Worm (Caenorhabditis elegans) whole organism, young adult: ENCODE results near the gene end-1.
A peak's percentile ranks its signal among the peaks of the same experiment; 100 is the strongest.

Experiments
- C17E4.6 ChIP-seq: fragments of 200-800 bp; sonication (Bioruptor generic); IDR thresholded peaks from 2 replicates; pipeline ENCODE4 v1.3.6; 2022; ENCODE audit warnings: missing genetic modification reagents, missing genetic modification characterization, missing compliant biosample characterization
- F22D6.2 ChIP-seq: sonication (generic microtip); optimal IDR thresholded peaks from 2 replicates; lab custom pipeline; 2016; ENCODE audit warnings: mild to moderate bottlenecking, missing genetic modification characterization, missing compliant biosample characterization
- F39B2.1 ChIP-seq: fragments of 200-800 bp; sonication (Bioruptor generic); IDR thresholded peaks from 2 replicates; pipeline ENCODE4 v1.3.6; 2022; ENCODE audit warnings: missing genetic modification reagents, missing genetic modification characterization, missing compliant biosample characterization
- F55B11.4 ChIP-seq: sonication (generic microtip); optimal IDR thresholded peaks from 2 replicates; lab custom pipeline; 2016; ENCODE audit warnings: missing compliant biosample characterization, missing genetic modification characterization, borderline replicate concordance; ENCODE audit not compliant: insufficient read depth
- F57A8.1 ChIP-seq: fragments of 200-800 bp; sonication (Bioruptor generic); optimal IDR thresholded peaks from 2 replicates; lab custom pipeline; 2018; ENCODE audit warnings: mild to moderate bottlenecking, missing genetic modification characterization, moderate library complexity, missing compliant biosample characterization
- F57C9.4 ChIP-seq: sonication (generic microtip); optimal IDR thresholded peaks from 2 replicates; lab custom pipeline; 2017; ENCODE audit warnings: mild to moderate bottlenecking, missing genetic modification characterization, missing compliant biosample characterization
- T26A5.8 ChIP-seq: sonication (generic microtip); optimal IDR thresholded peaks from 2 replicates; lab custom pipeline; 2016; ENCODE audit warnings: missing genetic modification characterization, missing compliant biosample characterization
- Y53F4B.3 ChIP-seq: fragments of 200-800 bp; sonication (Bioruptor generic); IDR thresholded peaks from 2 replicates; pipeline ENCODE4 v1.3.6; 2022; ENCODE audit warnings: missing genetic modification reagents, missing genetic modification characterization, missing compliant biosample characterization
- Y56A3A.18 ChIP-seq: fragments of 200-800 bp; sonication (Bioruptor generic); IDR thresholded peaks from 2 replicates; pipeline ENCODE4 v1.3.6; 2022; ENCODE audit warnings: missing genetic modification reagents, missing genetic modification characterization, missing compliant biosample characterization
- Y79H2A.3 ChIP-seq: fragments of 200-800 bp; sonication (Bioruptor generic); conservative IDR thresholded peaks from 2 replicates; pipeline ENCODE4 v1.3.6; 2022; ENCODE audit warnings: missing genetic modification reagents, missing genetic modification characterization, missing compliant biosample characterization
- ama-1 ChIP-seq, 3 experiments: fragments of 150-350 bp in 1 of 3; sonication (generic microtip) in 2 of 3; optimal IDR thresholded peaks; 2 replicates each; lab custom pipeline; 2014 to 2018; ENCODE audit warnings: missing biosample characterization in 2 of 3, missing genetic modification characterization in 2 of 3, missing genetic modification reagents in 2 of 3
- bed-1 ChIP-seq: fragments of 200-800 bp; sonication (Bioruptor generic); IDR thresholded peaks from 2 replicates; pipeline ENCODE4 v1.3.6; 2022; ENCODE audit warnings: missing genetic modification reagents, missing genetic modification characterization, missing compliant biosample characterization
- cebp-2 ChIP-seq: fragments of 200-800 bp; sonication (Bioruptor generic); IDR thresholded peaks from 2 replicates; pipeline ENCODE4 v1.3.6; 2022; ENCODE audit warnings: missing genetic modification characterization, missing compliant biosample characterization
- die-1 ChIP-seq: sonication (generic microtip); optimal IDR thresholded peaks from 2 replicates; lab custom pipeline; 2016; ENCODE audit warnings: missing genotype, mild to moderate bottlenecking, missing genetic modification characterization, missing compliant biosample characterization
- dox-1 ChIP-seq: fragments of 200-800 bp; sonication (Bioruptor generic); IDR thresholded peaks from 2 replicates; pipeline ENCODE4 v1.3.6; 2022; ENCODE audit warnings: missing genetic modification reagents, missing genetic modification characterization, missing compliant biosample characterization
- dpl-1 ChIP-seq: fragments of 150-350 bp; optimal IDR thresholded peaks from 2 replicates; lab custom pipeline; 2014; ENCODE audit warnings: missing biosample characterization, missing genetic modification reagents, missing genetic modification characterization
- egl-44 ChIP-seq: fragments of 200-800 bp; sonication (Bioruptor generic); IDR thresholded peaks from 2 replicates; pipeline ENCODE4 v1.3.6; 2022; ENCODE audit warnings: missing genetic modification reagents, missing genetic modification characterization, missing compliant biosample characterization
- him-1 ChIP-seq: sonication (generic microtip); optimal IDR thresholded peaks from 2 replicates; lab custom pipeline; 2016; ENCODE audit warnings: missing genotype, missing genetic modification reagents, missing genetic modification characterization, missing compliant biosample characterization
- hlh-26 ChIP-seq: fragments of 200-800 bp; sonication (Bioruptor generic); conservative IDR thresholded peaks from 2 replicates; pipeline ENCODE4 v1.3.6; 2022; ENCODE audit warnings: missing genetic modification reagents, missing genetic modification characterization, missing compliant biosample characterization
- hmg-20 ChIP-seq: fragments of 200-800 bp; sonication (Bioruptor generic); IDR thresholded peaks from 2 replicates; pipeline ENCODE4 v1.3.6; 2022; ENCODE audit warnings: missing genetic modification reagents, missing genetic modification characterization, missing compliant biosample characterization
- hrde-1 ChIP-seq: sonication (generic microtip); optimal IDR thresholded peaks from 2 replicates; lab custom pipeline; 2016; ENCODE audit warnings: missing genetic modification characterization, mild to moderate bottlenecking, missing compliant biosample characterization, moderate library complexity, missing genotype, missing genetic modification reagents, borderline replicate concordance
- let-526 ChIP-seq: fragments of 200-800 bp; sonication (Bioruptor generic); IDR thresholded peaks from 2 replicates; pipeline ENCODE4 v1.3.6; 2022; ENCODE audit warnings: missing genetic modification reagents, missing genetic modification characterization, missing compliant biosample characterization
- lsy-27 ChIP-seq: sonication (generic microtip); optimal IDR thresholded peaks from 2 replicates; lab custom pipeline; 2017; ENCODE audit warnings: missing genetic modification characterization, mild to moderate bottlenecking, missing compliant biosample characterization, antibody characterized with exemption, missing genotype, borderline replicate concordance; ENCODE audit not compliant: insufficient read depth
- madf-3 ChIP-seq: fragments of 200-800 bp; sonication (Bioruptor generic); IDR thresholded peaks from 2 replicates; pipeline ENCODE4 v1.3.6; 2022; ENCODE audit warnings: missing genetic modification reagents, missing genetic modification characterization, missing compliant biosample characterization
- madf-6 ChIP-seq: fragments of 200-800 bp; sonication (Bioruptor generic); IDR thresholded peaks from 2 replicates; pipeline ENCODE4 v1.3.6; 2022; ENCODE audit warnings: missing genetic modification reagents, missing genetic modification characterization, missing compliant biosample characterization
- madf-8 ChIP-seq: fragments of 200-800 bp; sonication (Bioruptor generic); conservative IDR thresholded peaks from 2 replicates; pipeline ENCODE4 v1.3.6; 2022; ENCODE audit warnings: missing genetic modification reagents, missing genetic modification characterization, missing compliant biosample characterization
- mel-28 ChIP-seq: sonication (generic microtip); optimal IDR thresholded peaks from 2 replicates; lab custom pipeline; 2016; ENCODE audit warnings: borderline replicate concordance, mild to moderate bottlenecking, missing genetic modification characterization, missing compliant biosample characterization
- mxl-1 ChIP-seq: sonication (generic microtip); optimal IDR thresholded peaks from 2 replicates; lab custom pipeline; 2016; ENCODE audit warnings: missing genetic modification characterization, missing compliant biosample characterization
- nfya-1 ChIP-seq: sonication (generic microtip); optimal IDR thresholded peaks from 2 replicates; lab custom pipeline; 2017; ENCODE audit warnings: antibody characterized with exemption, missing compliant biosample characterization, missing genetic modification characterization, borderline replicate concordance; ENCODE audit not compliant: insufficient read depth
- nhr-120 ChIP-seq: fragments of 200-800 bp; sonication (Bioruptor generic); IDR thresholded peaks from 2 replicates; pipeline ENCODE4 v1.3.6; 2022; ENCODE audit warnings: missing genetic modification characterization, missing compliant biosample characterization
- pha-4 ChIP-seq: fragments of 150-350 bp; sonication (generic microtip); optimal IDR thresholded peaks from 2 replicates; lab custom pipeline; 2014; ENCODE audit warnings: missing biosample characterization, missing genetic modification reagents, missing genetic modification characterization
- rec-8 ChIP-seq, 2 experiments: sonication (generic microtip); optimal IDR thresholded peaks; 2 replicates each; lab custom pipeline; 2016; ENCODE audit warnings: mild to moderate bottlenecking in 2 of 2, missing genetic modification characterization in 2 of 2, missing genetic modification reagents in 2 of 2, missing genotype in 2 of 2, missing biosample characterization in 1 of 2, missing compliant biosample characterization in 1 of 2, moderate library complexity in 1 of 2
- sdz-38 ChIP-seq: sonication (generic microtip); optimal IDR thresholded peaks from 2 replicates; lab custom pipeline; 2016; ENCODE audit warnings: missing genotype, missing genetic modification characterization, missing compliant biosample characterization
- snpc-1.1 ChIP-seq: sonication (generic microtip); optimal IDR thresholded peaks from 2 replicates; lab custom pipeline; 2017; ENCODE audit warnings: missing genetic modification characterization, mild to moderate bottlenecking, missing compliant biosample characterization, antibody characterized with exemption, moderate library complexity, missing genotype, missing genetic modification reagents; ENCODE audit not compliant: insufficient read depth
- snpc-3.4 ChIP-seq: sonication (generic microtip); optimal IDR thresholded peaks from 2 replicates; lab custom pipeline; 2017; ENCODE audit warnings: missing genetic modification characterization, mild to moderate bottlenecking, missing compliant biosample characterization, antibody characterized with exemption, moderate library complexity, missing genotype, missing genetic modification reagents
- tbx-9 ChIP-seq: sonication (generic microtip); optimal IDR thresholded peaks from 2 replicates; lab custom pipeline; 2016; ENCODE audit warnings: borderline replicate concordance, missing genetic modification characterization, inconsistent platforms, missing compliant biosample characterization
- unc-130 ChIP-seq: sonication (generic microtip); optimal IDR thresholded peaks from 2 replicates; lab custom pipeline; 2016; ENCODE audit warnings: missing genetic modification reagents, missing genetic modification characterization, missing compliant biosample characterization
- xnd-1 ChIP-seq: sonication (generic microtip); optimal IDR thresholded peaks from 2 replicates; lab custom pipeline; 2016; ENCODE audit warnings: missing genotype, missing genetic modification reagents, missing genetic modification characterization, missing compliant biosample characterization

end-1 gene

DNA sequence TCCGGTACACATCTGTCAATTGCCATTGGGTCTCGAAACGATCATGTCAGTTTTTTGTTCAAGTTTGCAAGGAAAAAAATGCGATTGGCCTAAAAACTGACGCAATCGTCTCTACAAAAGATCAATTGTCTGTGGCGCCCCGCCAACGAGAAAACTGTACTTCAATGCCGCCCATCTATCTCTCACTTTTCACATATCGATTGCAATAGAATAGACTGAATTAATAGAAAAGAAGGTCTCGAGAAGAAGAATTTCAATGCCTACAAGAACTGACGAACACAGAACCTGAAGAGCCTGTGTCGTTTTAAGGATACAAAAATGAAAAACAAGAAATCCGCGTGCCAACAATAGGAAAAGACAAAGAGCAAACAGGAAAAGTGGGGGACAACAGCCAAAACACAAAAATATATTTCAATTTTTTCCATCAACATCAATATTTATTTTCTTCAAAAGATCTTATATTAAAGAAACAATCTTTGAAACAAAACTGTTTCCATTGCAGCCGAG is 23.5 kb downstream of the end-1 start (continued):
- TF ChIP-seq ama-1 (optimal IDR thresholded peaks at IDR 0.05; lab: Kevin White, UChicago) (no peak), ama-1 (GFP tag; optimal IDR thresholded peaks at IDR 0.05; lab: Kevin White, UChicago) (peak; percentile 32 to 69), hrde-1 (no peak), Y53F4B.3 (no peak), cebp-2 (GFP tag; lab: Robert Waterston, UW) (no peak), dox-1 (GFP tag; lab: Robert Waterston, UW) (peak; percentile 59; the same call in 1 of the 2 replicates), snpc-3.4 (no peak), hmg-20 (GFP tag; lab: Robert Waterston, UW) (0 out of 2 replicates have a peak, but pooled peaks have one; percentile 64), pha-4 (tag; lab: Kevin White, UChicago) (no peak), F57A8.1 (GFP tag; lab: Kevin White, UChicago) (no peak), madf-3 (GFP tag; lab: Robert Waterston, UW) (peak; percentile 72; the same call in 1 of the 2 replicates), madf-6 (GFP tag; lab: Robert Waterston, UW) (peak; percentile 63), xnd-1 (tag; lab: Kevin White, UChicago) (no peak), dpl-1 (GFP tag; lab: Kevin White, UChicago) (no peak), C17E4.6 (0 out of 2 replicates have a peak, but pooled peaks have one; percentile 27), rec-8 (tag; optimal IDR thresholded peaks at IDR 0.05; lab: Kevin White, UChicago) (no peak), F22D6.2 (tag; lab: Kevin White, UChicago) (no peak), mel-28 (tag; lab: Kevin White, UChicago) (no peak), unc-130 (GFP tag; lab: Kevin White, UChicago) (no peak), F57C9.4 (tag; lab: Kevin White, UChicago) (no peak), madf-8 (no peak; the same call in 1 of the 2 replicates), mxl-1 (tag; lab: Kevin White, UChicago) (no peak), Y79H2A.3 (GFP tag; lab: Robert Waterston, UW) (no peak), T26A5.8 (peak; percentile 51), F55B11.4 (no peak), nfya-1 (tag; lab: Kevin White, UChicago) (no peak), Y56A3A.18 (GFP tag; lab: Robert Waterston, UW) (peak; percentile 65; the same call in 1 of the 2 replicates), him-1 (tag; lab: Kevin White, UChicago) (no peak), lsy-27 (tag; lab: Kevin White, UChicago) (no peak)

DNA sequence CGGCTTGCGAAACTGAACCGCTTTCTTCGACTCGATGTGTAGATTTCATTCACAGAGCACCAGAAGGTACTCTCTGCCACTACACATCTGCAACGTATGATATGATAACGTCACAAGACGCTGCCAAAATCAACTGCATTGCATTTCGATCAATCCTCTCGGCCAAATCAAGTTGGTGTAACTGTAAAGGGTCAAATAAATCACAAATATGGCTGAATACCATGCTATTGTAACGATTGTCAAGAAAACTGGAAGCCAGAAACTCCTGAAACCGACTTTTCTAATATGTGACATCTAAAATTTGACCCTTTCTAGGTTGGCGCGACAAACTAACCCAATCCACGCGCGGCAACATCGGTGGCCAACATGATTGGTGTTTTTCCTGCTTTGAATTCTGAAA is 25.1 kb downstream of the end-1 start:
- no peak for TF ChIP-seq let-526 (GFP tag; lab: Robert Waterston, UW)
- TF ChIP-seq die-1 = no peak
- TF ChIP-seq madf-8 = no peak
- no peak for TF ChIP-seq sdz-38
- no peak for TF ChIP-seq nhr-120 (GFP tag; lab: Robert Waterston, UW)
- TF ChIP-seq snpc-1.1 (tag; lab: Kevin White, UChicago) = no peak
- no peak for TF ChIP-seq bed-1 (GFP tag; lab: Robert Waterston, UW)
- no peak for TF ChIP-seq tbx-9 (tag; lab: Kevin White, UChicago)
- TF ChIP-seq egl-44 (GFP tag; lab: Robert Waterston, UW) = no peak
- no peak for TF ChIP-seq hlh-26 (GFP tag; lab: Robert Waterston, UW)
- no peak for TF ChIP-seq F39B2.1 (GFP tag; lab: Robert Waterston, UW)
